Worm (Caenorhabditis elegans) whole organism, L1 larva: ENCODE data around the gene tag-340.

Experiments
- C04F5.9 ChIP-seq: sonication (generic microtip); optimal IDR thresholded peaks from 2 replicates; lab custom pipeline; 2016; ENCODE audit warnings: missing genetic modification characterization, missing compliant biosample characterization
- C16A3.4 ChIP-seq: fragments of 150-350 bp; optimal IDR thresholded peaks from 2 replicates; lab custom pipeline; 2014; ENCODE audit warnings: missing biosample characterization, missing genetic modification characterization
- F16B12.6 ChIP-seq: fragments of 150-350 bp; optimal IDR thresholded peaks from 2 replicates; lab custom pipeline; 2014; ENCODE audit warnings: missing biosample characterization, missing genetic modification characterization
- aha-1 ChIP-seq: fragments of 150-350 bp; optimal IDR thresholded peaks from 2 replicates; lab custom pipeline; 2014; ENCODE audit warnings: missing biosample characterization, missing genetic modification characterization
- alr-1 ChIP-seq: fragments of 200-800 bp; sonication (Bioruptor generic); optimal IDR thresholded peaks from 2 replicates; lab custom pipeline; 2018; ENCODE audit warnings: borderline replicate concordance, mild to moderate bottlenecking, missing genetic modification characterization, missing compliant biosample characterization
- aly-2 ChIP-seq: fragments of 150-350 bp; optimal IDR thresholded peaks from 2 replicates; lab custom pipeline; 2014; ENCODE audit warnings: missing biosample characterization, missing genetic modification characterization
- ama-1 ChIP-seq: fragments of 150-350 bp; optimal IDR thresholded peaks from 2 replicates; lab custom pipeline; 2014
- ceh-63 ChIP-seq: fragments of 200-800 bp; sonication (Bioruptor generic); optimal IDR thresholded peaks from 2 replicates; lab custom pipeline; 2018; ENCODE audit warnings: mild to moderate bottlenecking, missing genetic modification characterization, missing compliant biosample characterization
- ceh-8 ChIP-seq: fragments of 200-800 bp; sonication (Bioruptor generic); optimal IDR thresholded peaks from 2 replicates; lab custom pipeline; 2018; ENCODE audit warnings: mild to moderate bottlenecking, missing genetic modification characterization, moderate library complexity, missing compliant biosample characterization
- ces-1 ChIP-seq: fragments of 150-350 bp; optimal IDR thresholded peaks from 2 replicates; lab custom pipeline; 2014; ENCODE audit warnings: missing biosample characterization, missing genetic modification reagents, missing genetic modification characterization
- dsc-1 ChIP-seq: sonication (generic microtip); optimal IDR thresholded peaks from 2 replicates; lab custom pipeline; 2016; ENCODE audit warnings: mild to moderate bottlenecking, missing genetic modification characterization, missing compliant biosample characterization
- efl-1 ChIP-seq, 4 experiments: fragments of 150-350 bp; optimal IDR thresholded peaks in 3 of 4; peaks in 1 of 4; 1 replicate in 1 of 4; 2 replicates in 3 of 4; lab custom pipeline; 2014; ENCODE audit warnings: missing biosample characterization in 2 of 4, missing genetic modification characterization in 2 of 4, missing genetic modification reagents in 2 of 4
- efl-3 ChIP-seq: fragments of 200-800 bp; sonication (Bioruptor generic); optimal IDR thresholded peaks from 2 replicates; lab custom pipeline; 2018; ENCODE audit warnings: mild to moderate bottlenecking, missing genetic modification characterization, missing compliant biosample characterization
- egl-13 ChIP-seq: sonication (generic microtip); optimal IDR thresholded peaks from 2 replicates; lab custom pipeline; 2016; ENCODE audit warnings: missing genotype, missing genetic modification reagents, missing genetic modification characterization, missing compliant biosample characterization
- ets-5 ChIP-seq: fragments of 200-800 bp; sonication (Bioruptor generic); IDR thresholded peaks from 2 replicates; pipeline ENCODE4 v1.3.6; 2022; ENCODE audit warnings: missing genetic modification characterization, missing compliant biosample characterization
- fkh-10 ChIP-seq: sonication (generic microtip); optimal IDR thresholded peaks from 2 replicates; lab custom pipeline; 2017; ENCODE audit warnings: missing biosample characterization, missing genetic modification reagents, missing genetic modification characterization
- grh-1 ChIP-seq: fragments of 200-800 bp; sonication (Bioruptor generic); IDR thresholded peaks from 2 replicates; pipeline ENCODE4 v1.3.6; 2022; ENCODE audit warnings: missing genetic modification reagents, missing genetic modification characterization, missing compliant biosample characterization
- hpl-2 ChIP-seq: fragments of 150-350 bp; optimal IDR thresholded peaks from 2 replicates; lab custom pipeline; 2014; ENCODE audit warnings: missing biosample characterization, missing genetic modification reagents, missing genetic modification characterization
- irx-1 ChIP-seq: sonication (generic microtip); optimal IDR thresholded peaks from 2 replicates; lab custom pipeline; 2016; ENCODE audit warnings: missing genetic modification characterization, missing compliant biosample characterization
- isw-1 ChIP-seq: fragments of 200-800 bp; sonication (Bioruptor generic); IDR thresholded peaks from 2 replicates; pipeline ENCODE4 v1.3.6; 2022; ENCODE audit warnings: missing genetic modification characterization, missing compliant biosample characterization
- lin-13 ChIP-seq: fragments of 150-350 bp; optimal IDR thresholded peaks from 2 replicates; lab custom pipeline; 2014; ENCODE audit warnings: missing biosample characterization, missing genetic modification reagents, missing genetic modification characterization
- lin-14 ChIP-seq: fragments of 200-800 bp; sonication (Bioruptor generic); optimal IDR thresholded peaks from 2 replicates; lab custom pipeline; 2018; ENCODE audit warnings: mild to moderate bottlenecking, missing genetic modification characterization, moderate library complexity, missing compliant biosample characterization
- lin-35 ChIP-seq, 2 experiments: fragments of 150-350 bp; optimal IDR thresholded peaks; 2 replicates each; lab custom pipeline; 2014; ENCODE audit warnings: missing biosample characterization in 2 of 2, missing genetic modification characterization in 2 of 2, missing genetic modification reagents in 2 of 2
- lir-3 ChIP-seq: sonication (generic microtip); optimal IDR thresholded peaks from 2 replicates; lab custom pipeline; 2016; ENCODE audit warnings: mild to moderate bottlenecking, missing genetic modification characterization, moderate library complexity, missing compliant biosample characterization; ENCODE audit not compliant: poor library complexity
- lsy-2 ChIP-seq, 2 experiments: fragments of 150-350 bp; optimal IDR thresholded peaks; 2 replicates each; lab custom pipeline; 2014; ENCODE audit warnings: missing biosample characterization in 2 of 2, missing genetic modification characterization in 2 of 2
- mdl-1 ChIP-seq, 2 experiments: fragments of 150-350 bp; optimal IDR thresholded peaks; 2 replicates each; lab custom pipeline; 2014 to 2017; ENCODE audit warnings: missing biosample characterization in 2 of 2, missing genetic modification characterization in 2 of 2, inconsistent platforms in 1 of 2
- nhr-11 ChIP-seq: fragments of 150-350 bp; optimal IDR thresholded peaks from 2 replicates; lab custom pipeline; 2014; ENCODE audit warnings: missing biosample characterization, missing genetic modification characterization
- nhr-12 ChIP-seq: sonication (generic microtip); optimal IDR thresholded peaks from 2 replicates; lab custom pipeline; 2017; ENCODE audit warnings: missing biosample characterization, missing genetic modification characterization
- nhr-47 ChIP-seq: sonication (generic microtip); optimal IDR thresholded peaks from 2 replicates; lab custom pipeline; 2016; ENCODE audit warnings: mild to moderate bottlenecking, missing genetic modification characterization, moderate library complexity, missing compliant biosample characterization
- nhr-77 ChIP-seq: fragments of 150-350 bp; optimal IDR thresholded peaks from 2 replicates; lab custom pipeline; 2014; ENCODE audit warnings: missing biosample characterization, missing genetic modification characterization
- nhr-84 ChIP-seq: sonication (generic microtip); optimal IDR thresholded peaks from 2 replicates; lab custom pipeline; 2017; ENCODE audit warnings: missing biosample characterization, missing genetic modification characterization
- nhr-85 ChIP-seq: sonication (generic microtip); peaks from one replicate; lab custom pipeline; 2016; ENCODE audit warnings: missing genetic modification characterization, inconsistent platforms, missing compliant biosample characterization
- skn-1 ChIP-seq: fragments of 150-350 bp; optimal IDR thresholded peaks from 2 replicates; lab custom pipeline; 2014; ENCODE audit warnings: missing biosample characterization, missing genetic modification characterization
- snpc-4 ChIP-seq: fragments of 150-350 bp; optimal IDR thresholded peaks from 2 replicates; lab custom pipeline; 2014; ENCODE audit warnings: missing biosample characterization, missing genetic modification characterization
- snu-23 ChIP-seq: sonication (generic microtip); optimal IDR thresholded peaks from 2 replicates; lab custom pipeline; 2016; ENCODE audit warnings: missing genetic modification characterization, missing compliant biosample characterization
- tlp-1 ChIP-seq: fragments of 150-350 bp; optimal IDR thresholded peaks from 2 replicates; lab custom pipeline; 2014; ENCODE audit warnings: missing biosample characterization, missing genetic modification characterization
- unc-86 ChIP-seq: sonication (generic microtip); optimal IDR thresholded peaks from 2 replicates; lab custom pipeline; 2016; ENCODE audit warnings: missing genetic modification characterization, missing compliant biosample characterization
- unc-98 ChIP-seq: fragments of 200-800 bp; sonication (Bioruptor generic); IDR thresholded peaks from 2 replicates; pipeline ENCODE4 v1.3.6; 2022; ENCODE audit warnings: missing genetic modification characterization, missing compliant biosample characterization
- vab-15 ChIP-seq: sonication (generic microtip); optimal IDR thresholded peaks from 2 replicates; lab custom pipeline; 2017; ENCODE audit warnings: missing genotype, mild to moderate bottlenecking, missing genetic modification characterization, missing compliant biosample characterization
- zip-4 ChIP-seq: fragments of 200-800 bp; sonication (Bioruptor generic); optimal IDR thresholded peaks from 2 replicates; lab custom pipeline; 2018; ENCODE audit warnings: mild to moderate bottlenecking, missing genetic modification characterization, moderate library complexity, missing compliant biosample characterization
- ztf-11 ChIP-seq, 2 experiments: sonication (generic microtip); optimal IDR thresholded peaks; 2 replicates each; lab custom pipeline; 2016 to 2017; ENCODE audit warnings: missing genetic modification characterization in 2 of 2, missing biosample characterization in 1 of 2, missing compliant biosample characterization in 1 of 2

tag-340 gene

DNA sequence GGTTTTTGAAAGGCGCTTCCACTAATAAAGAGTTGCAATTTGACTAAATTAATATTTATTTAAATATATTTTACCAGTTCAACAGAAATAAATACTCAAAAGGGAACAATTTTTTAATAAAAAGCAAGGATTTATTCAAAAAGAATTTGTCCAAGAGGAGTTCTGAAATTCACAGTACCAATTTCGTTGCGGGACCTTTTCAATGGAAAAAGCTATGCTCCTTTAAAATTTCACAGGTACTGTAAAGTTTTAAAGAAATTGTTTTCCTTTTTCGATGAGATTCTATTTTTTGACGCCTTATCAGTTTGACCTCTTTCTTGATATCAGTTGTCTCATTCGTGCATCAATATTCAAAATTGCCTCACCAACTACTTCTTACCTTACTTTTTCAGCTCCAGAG lies at the start of gene tag-340:
Gene tag-340, plus strand, starts transcription at position 249 of the 400 bp plus-strand sequence.
- TF ChIP-seq lin-35 (GFP tag; optimal IDR thresholded peaks at IDR 0.05; lab: Kevin White, UChicago), result no peak
- TF ChIP-seq efl-1 (optimal IDR thresholded peaks at IDR 0.05; lab: Kevin White, UChicago), result no peak
- peak in 1 of 2 experiments; percentile 20 for TF ChIP-seq efl-1 (GFP tag; optimal IDR thresholded peaks at IDR 0.05 in 1 of 2; lab: Kevin White, UChicago)
- TF ChIP-seq, all 84 proteins: peak for 1

DNA sequence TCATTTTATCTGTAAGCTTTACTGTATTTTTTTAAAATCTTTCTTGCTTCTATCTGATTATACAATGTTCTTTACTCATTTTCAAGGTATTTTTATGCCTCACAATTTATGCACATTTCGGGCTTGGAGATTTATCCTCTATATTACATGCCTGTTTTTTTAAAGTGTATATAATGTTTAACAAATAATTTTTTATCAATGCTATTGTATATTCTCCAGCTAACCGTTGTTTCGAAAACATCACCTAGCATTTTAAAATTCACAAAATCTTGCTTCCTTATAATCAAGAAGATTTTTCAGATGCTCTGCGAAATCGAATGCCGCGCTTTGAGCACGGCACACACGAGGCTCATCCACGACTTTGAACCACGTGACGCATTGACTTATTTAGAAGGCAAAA lies 48.3 kb upstream of the tag-340 start, which contains the start of gene ced-4:
Gene ced-4, plus strand, starts transcription at position 301 of the 400 bp plus-strand sequence.
- TF ChIP-seq F16B12.6 (tag; lab: Kevin White, UChicago) (no peak), alr-1 (no peak), ztf-11 (tag; optimal IDR thresholded peaks at IDR 0.05; lab: Kevin White, UChicago) (no peak), nhr-85 (tag; lab: Kevin White, UChicago) (no peak), snpc-4 (no peak), fkh-10 (no peak), irx-1 (no peak), lin-14 (GFP tag; lab: Kevin White, UChicago) (no peak), snu-23 (GFP tag; lab: Kevin White, UChicago) (no peak), efl-1 (optimal IDR thresholded peaks at IDR 0.05; lab: Kevin White, UChicago) (no peak), efl-1 (GFP tag; optimal IDR thresholded peaks at IDR 0.05 in 1 of 2; lab: Kevin White, UChicago) (no peak), isw-1 (GFP tag; lab: Robert Waterston, UW) (no peak), unc-86 (tag; lab: Kevin White, UChicago) (no peak), lir-3 (tag; lab: Kevin White, UChicago) (no peak), grh-1 (no peak), nhr-77 (tag; lab: Kevin White, UChicago) (no peak), ama-1 (no peak), unc-98 (GFP tag; lab: Robert Waterston, UW) (no peak), vab-15 (tag; lab: Kevin White, UChicago) (no peak), lsy-2 (tag; optimal IDR thresholded peaks at IDR 0.05; lab: Kevin White, UChicago) (no peak), ces-1 (GFP tag; lab: Kevin White, UChicago) (no peak)

DNA sequence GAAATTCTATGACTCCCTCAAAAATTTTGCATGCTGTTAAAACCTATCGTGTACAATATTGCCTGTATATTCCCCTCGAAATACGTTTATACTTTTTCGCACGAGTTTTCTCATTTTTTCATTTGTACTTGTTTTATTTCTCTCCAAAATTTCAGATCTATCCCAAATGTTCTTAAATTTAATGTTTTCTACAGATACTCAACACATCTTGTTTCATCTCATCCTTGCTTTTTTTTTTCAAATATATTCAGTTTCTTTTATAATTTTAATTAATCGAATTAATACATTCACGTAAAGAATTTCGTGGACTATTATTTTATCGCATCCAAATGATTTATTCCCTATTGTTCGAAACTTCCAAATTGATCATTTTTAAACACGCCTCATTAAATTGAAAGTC lies 45.4 kb upstream of the tag-340 start, which contains the start of gene C35D10.8:
Gene C35D10.8, plus strand, starts transcription at position 301 of the 400 bp plus-strand sequence.
- TF ChIP-seq F16B12.6 (tag; lab: Kevin White, UChicago), result no peak
- TF ChIP-seq ceh-8 (GFP tag; lab: Kevin White, UChicago), result no peak
- TF ChIP-seq nhr-47 (tag; lab: Kevin White, UChicago), result no peak
- TF ChIP-seq nhr-84 (tag; lab: Kevin White, UChicago), result no peak
- TF ChIP-seq hpl-2, result no peak
- TF ChIP-seq C16A3.4 (tag; lab: Kevin White, UChicago), result no peak
- TF ChIP-seq C04F5.9 (tag; lab: Kevin White, UChicago), result no peak
- no peak for TF ChIP-seq unc-86 (tag; lab: Kevin White, UChicago)
- TF ChIP-seq efl-3 (GFP tag; lab: Kevin White, UChicago), result no peak
- TF ChIP-seq lsy-2 (tag; optimal IDR thresholded peaks at IDR 0.05; lab: Kevin White, UChicago), result no peak
- TF ChIP-seq dsc-1, result no peak
- no peak for TF ChIP-seq nhr-12
- TF ChIP-seq irx-1, result no peak
- no peak for TF ChIP-seq mdl-1 (tag; optimal IDR thresholded peaks at IDR 0.05; lab: Kevin White, UChicago)
- TF ChIP-seq egl-13 (tag; lab: Kevin White, UChicago), result no peak

DNA sequence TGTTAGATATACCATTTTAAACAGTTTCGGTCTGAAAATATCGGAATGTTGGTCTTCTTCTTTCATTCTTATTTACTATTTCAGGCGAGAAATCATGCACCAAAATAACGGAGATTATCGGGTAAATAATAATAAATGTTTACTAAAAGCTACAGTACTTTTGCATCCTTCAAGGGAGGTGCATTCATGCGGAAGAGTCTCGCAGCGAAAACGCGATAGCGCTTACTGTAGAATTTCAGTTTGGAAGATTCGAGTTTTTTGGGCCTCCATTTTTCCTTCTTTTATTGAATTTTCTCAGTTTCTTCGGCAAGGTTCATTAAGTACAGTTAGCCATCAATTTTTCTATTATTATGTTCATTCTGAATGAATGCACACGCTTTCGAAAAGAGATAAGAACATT lies 44.2 kb upstream of the tag-340 start, which contains the start of gene C35D10.7:
Gene C35D10.7, plus strand, starts transcription at position 85 of the 400 bp plus-strand sequence.
- no peak for TF ChIP-seq nhr-11
- no peak for TF ChIP-seq lin-35 (GFP tag; optimal IDR thresholded peaks at IDR 0.05; lab: Kevin White, UChicago)
- no peak for TF ChIP-seq ama-1
- no peak for TF ChIP-seq grh-1
- TF ChIP-seq efl-1 (optimal IDR thresholded peaks at IDR 0.05; lab: Kevin White, UChicago), result no peak
- no peak for TF ChIP-seq efl-1 (GFP tag; optimal IDR thresholded peaks at IDR 0.05 in 1 of 2; lab: Kevin White, UChicago)
- no peak for TF ChIP-seq ceh-63 (GFP tag; lab: Kevin White, UChicago)
- no peak for TF ChIP-seq lin-14 (GFP tag; lab: Kevin White, UChicago)
- no peak for TF ChIP-seq unc-86 (tag; lab: Kevin White, UChicago)
- TF ChIP-seq zip-4 (GFP tag; lab: Kevin White, UChicago), result no peak
- TF ChIP-seq aly-2 (tag; lab: Kevin White, UChicago), result no peak
- no peak for TF ChIP-seq skn-1 (tag; lab: Kevin White, UChicago)
- no peak for TF ChIP-seq ets-5
- no peak for TF ChIP-seq tlp-1 (tag; lab: Kevin White, UChicago)
- no peak for TF ChIP-seq aha-1 (tag; lab: Kevin White, UChicago)
- TF ChIP-seq mdl-1 (tag; optimal IDR thresholded peaks at IDR 0.05; lab: Kevin White, UChicago), result no peak
- TF ChIP-seq lin-13 (GFP tag; lab: Kevin White, UChicago), result no peak
- TF ChIP-seq nhr-47 (tag; lab: Kevin White, UChicago), result no peak
- no peak for TF ChIP-seq efl-3 (GFP tag; lab: Kevin White, UChicago)
